Worm (Caenorhabditis elegans) whole organism, L3 larva: ENCODE data around the gene Y62H9A.7.

Experiments used
- R02D3.7 ChIP-seq: fragments of 150-350 bp; optimal IDR thresholded peaks from 2 replicates; lab custom pipeline; 2014; ENCODE audit warnings: missing biosample characterization, missing genetic modification characterization
- ZK546.5 ChIP-seq: sonication (generic microtip); optimal IDR thresholded peaks from 2 replicates; lab custom pipeline; 2017; ENCODE audit warnings: missing biosample characterization, missing genetic modification characterization
- aly-2 ChIP-seq: fragments of 150-350 bp; optimal IDR thresholded peaks from 2 replicates; lab custom pipeline; 2014; ENCODE audit warnings: missing biosample characterization, missing genetic modification characterization
- ama-1 ChIP-seq: fragments of 150-350 bp; optimal IDR thresholded peaks from 2 replicates; lab custom pipeline; 2018
- ceh-16 ChIP-seq: sonication (generic microtip); optimal IDR thresholded peaks from 2 replicates; lab custom pipeline; 2017; ENCODE audit warnings: missing biosample characterization, missing genetic modification characterization
- ceh-9 ChIP-seq: sonication (generic microtip); optimal IDR thresholded peaks from 2 replicates; lab custom pipeline; 2018; ENCODE audit warnings: missing biosample characterization, missing genetic modification characterization
- egl-27 ChIP-seq: sonication (generic microtip); optimal IDR thresholded peaks from 4 replicates; lab custom pipeline; 2017; ENCODE audit warnings: missing biosample characterization, missing genetic modification reagents, missing genetic modification characterization
- egl-5 ChIP-seq: fragments of 150-350 bp; optimal IDR thresholded peaks from 2 replicates; lab custom pipeline; 2017; ENCODE audit warnings: missing biosample characterization, missing genetic modification reagents, missing genetic modification characterization, inconsistent platforms
- elt-2 ChIP-seq: sonication (generic microtip); optimal IDR thresholded peaks from 2 replicates; lab custom pipeline; 2016; ENCODE audit warnings: missing genetic modification reagents, mild to moderate bottlenecking, missing genetic modification characterization, missing compliant biosample characterization
- elt-3 ChIP-seq, 3 experiments: fragments of 150-350 bp in 1 of 3; sonication (generic microtip) in 2 of 3; optimal IDR thresholded peaks; 2 replicates in 2 of 3; 4 replicates in 1 of 3; lab custom pipeline; 2014 to 2017; ENCODE audit warnings: missing biosample characterization in 3 of 3, missing genetic modification characterization in 3 of 3
- fkh-10 ChIP-seq: sonication (generic microtip); optimal IDR thresholded peaks from 2 replicates; lab custom pipeline; 2017; ENCODE audit warnings: missing biosample characterization, missing genetic modification reagents, missing genetic modification characterization
- hmg-11 ChIP-seq: sonication (generic microtip); optimal IDR thresholded peaks from 2 replicates; lab custom pipeline; 2016; ENCODE audit warnings: missing genetic modification characterization, missing compliant biosample characterization
- jun-1 ChIP-seq: fragments of 150-350 bp; optimal IDR thresholded peaks from 2 replicates; lab custom pipeline; 2014; ENCODE audit warnings: missing biosample characterization, missing genetic modification reagents, missing genetic modification characterization
- lin-39 ChIP-seq: fragments of 150-350 bp; optimal IDR thresholded peaks from 2 replicates; lab custom pipeline; 2018; ENCODE audit warnings: missing biosample characterization, missing genetic modification reagents, missing genetic modification characterization
- lsy-12 ChIP-seq: sonication (generic microtip); optimal IDR thresholded peaks from 2 replicates; lab custom pipeline; 2016; ENCODE audit warnings: mild to moderate bottlenecking, missing genetic modification characterization, missing compliant biosample characterization
- mdl-1 ChIP-seq: fragments of 150-350 bp; optimal IDR thresholded peaks from 2 replicates; lab custom pipeline; 2014; ENCODE audit warnings: missing biosample characterization, missing genetic modification characterization
- nhr-11 ChIP-seq: fragments of 150-350 bp; optimal IDR thresholded peaks from 2 replicates; lab custom pipeline; 2014; ENCODE audit warnings: missing biosample characterization, missing genetic modification characterization
- nhr-12 ChIP-seq: fragments of 150-350 bp; optimal IDR thresholded peaks from 2 replicates; lab custom pipeline; 2014; ENCODE audit warnings: missing biosample characterization, missing genetic modification characterization
- nhr-237 ChIP-seq: fragments of 150-350 bp; optimal IDR thresholded peaks from 2 replicates; lab custom pipeline; 2014; ENCODE audit warnings: missing biosample characterization, missing genetic modification characterization
- nhr-28 ChIP-seq: fragments of 150-350 bp; optimal IDR thresholded peaks from 2 replicates; lab custom pipeline; 2014; ENCODE audit warnings: missing biosample characterization, missing genetic modification characterization
- nhr-43 ChIP-seq: sonication (generic microtip); optimal IDR thresholded peaks from 2 replicates; lab custom pipeline; 2016; ENCODE audit warnings: mild to moderate bottlenecking, missing genetic modification characterization, missing compliant biosample characterization; ENCODE audit not compliant: poor library complexity, severe bottlenecking
- nhr-67 ChIP-seq: fragments of 150-350 bp; optimal IDR thresholded peaks from 2 replicates; lab custom pipeline; 2014; ENCODE audit warnings: missing biosample characterization, missing genetic modification characterization
- nhr-76 ChIP-seq: fragments of 150-350 bp; sonication (generic microtip); optimal IDR thresholded peaks from 5 replicates; lab custom pipeline; 2014; ENCODE audit warnings: missing biosample characterization, missing genetic modification characterization
- nhr-77 ChIP-seq: fragments of 150-350 bp; optimal IDR thresholded peaks from 2 replicates; lab custom pipeline; 2014; ENCODE audit warnings: missing biosample characterization, missing genetic modification characterization
- pha-4 ChIP-seq: fragments of 150-350 bp; optimal IDR thresholded peaks from 2 replicates; lab custom pipeline; 2014; ENCODE audit warnings: missing biosample characterization, missing genetic modification reagents, missing genetic modification characterization
- pqm-1 ChIP-seq: fragments of 150-350 bp; optimal IDR thresholded peaks from 2 replicates; lab custom pipeline; 2017; ENCODE audit warnings: missing biosample characterization, missing genetic modification characterization, inconsistent platforms
- sea-2 ChIP-seq: fragments of 150-350 bp; sonication (generic microtip); optimal IDR thresholded peaks from 4 replicates; lab custom pipeline; 2014; ENCODE audit warnings: missing biosample characterization, missing genetic modification reagents, missing genetic modification characterization
- skn-1 ChIP-seq: fragments of 150-350 bp; optimal IDR thresholded peaks from 2 replicates; lab custom pipeline; 2014; ENCODE audit warnings: missing biosample characterization, missing genetic modification characterization
- unc-62 ChIP-seq: fragments of 150-350 bp; sonication (generic microtip); optimal IDR thresholded peaks from 4 replicates; lab custom pipeline; 2014; ENCODE audit warnings: missing biosample characterization, missing genetic modification reagents, missing genetic modification characterization

Y62H9A.7 gene

ce11 chrX:11910046-11910445 is 24.6 kb upstream of the Y62H9A.7 start, which contains the start of gene Y62H9A.15:
Gene Y62H9A.15, minus strand, starts transcription at chrX:11910145.
- peak; percentile 73 for TF ChIP-seq elt-2 (tag; lab: Kevin White, UChicago)
- TF ChIP-seq nhr-11 (tag; lab: Kevin White, UChicago): no peak

- TF ChIP-seq pqm-1 (tag; lab: Kevin White, UChicago) (peak; percentile 80), pha-4 (tag; lab: Kevin White, UChicago) (peak; percentile 37), skn-1 (peak; percentile 7), elt-2 (tag; lab: Kevin White, UChicago) (peak; percentile 89), sea-2 (GFP tag; lab: Kevin White, UChicago) (no peak)
Measured at ce11 chrX:11909168-11909567, 23.7 kb upstream of the Y62H9A.7 start.

- TF ChIP-seq nhr-43 (tag; lab: Kevin White, UChicago) (no peak), elt-2 (tag; lab: Kevin White, UChicago) (peak; percentile 56), pha-4 (tag; lab: Kevin White, UChicago) (peak; percentile 41)
Measured at ce11 chrX:11908226-11908625, 22.7 kb upstream of the Y62H9A.7 start.

ce11 chrX:11907263-11907662 is 21.8 kb upstream of the Y62H9A.7 start, which contains the start of gene Y62H9A.11:
Gene Y62H9A.11, minus strand, starts transcription at chrX:11907363.
- TF ChIP-seq aly-2 (tag; lab: Kevin White, UChicago) (no peak), nhr-28 (tag; lab: Kevin White, UChicago) (no peak), lin-39 (tag; lab: Kevin White, UChicago) (no peak), elt-2 (tag; lab: Kevin White, UChicago) (no peak), hmg-11 (no peak), lsy-12 (tag; lab: Kevin White, UChicago) (no peak), ZK546.5 (tag; lab: Kevin White, UChicago) (no peak), ceh-9 (tag; lab: Kevin White, UChicago) (no peak)

ce11 chrX:11906626-11907025 is 21.1 kb upstream of the Y62H9A.7 start:
- TF ChIP-seq unc-62 (GFP tag; lab: Kevin White, UChicago): no peak
- no peak for TF ChIP-seq nhr-237 (tag; lab: Kevin White, UChicago)
- TF ChIP-seq nhr-76 (tag; lab: Kevin White, UChicago): no peak
- no peak for TF ChIP-seq nhr-12 (tag; lab: Kevin White, UChicago)
- TF ChIP-seq jun-1: no peak
- TF ChIP-seq lin-39 (tag; lab: Kevin White, UChicago): no peak
- no peak for TF ChIP-seq egl-5 (tag; lab: Kevin White, UChicago)
- no peak for TF ChIP-seq nhr-67 (tag; lab: Kevin White, UChicago)
- no peak for TF ChIP-seq R02D3.7
- no peak for TF ChIP-seq elt-2 (tag; lab: Kevin White, UChicago)
- no peak for TF ChIP-seq nhr-77 (tag; lab: Kevin White, UChicago)
- TF ChIP-seq mdl-1 (tag; lab: Kevin White, UChicago): no peak
- TF ChIP-seq sea-2 (GFP tag; lab: Kevin White, UChicago): no peak
- TF ChIP-seq ceh-16 (tag; lab: Kevin White, UChicago): no peak
- TF ChIP-seq ama-1 (lab: Kevin White, UChicago): no peak
- TF ChIP-seq egl-27 (tag; lab: Kevin White, UChicago): no peak
- TF ChIP-seq aly-2 (tag; lab: Kevin White, UChicago): no peak

- TF ChIP-seq lsy-12 (tag; lab: Kevin White, UChicago) (no peak), nhr-67 (tag; lab: Kevin White, UChicago) (no peak), nhr-43 (tag; lab: Kevin White, UChicago) (no peak), elt-3 (tag; optimal IDR thresholded peaks at IDR 0.05; lab: Kevin White, UChicago) (no peak), nhr-77 (tag; lab: Kevin White, UChicago) (no peak), hmg-11 (no peak), fkh-10 (GFP tag; lab: Kevin White, UChicago) (no peak), lin-39 (tag; lab: Kevin White, UChicago) (no peak), pha-4 (tag; lab: Kevin White, UChicago) (no peak)
Measured at ce11 chrX:11902661-11903060, 17.2 kb upstream of the Y62H9A.7 start, which contains the start of gene Y62H9A.10. Gene Y62H9A.10, minus strand, starts transcription at chrX:11902761.
